Worm (Caenorhabditis elegans) whole organism, L4 larva: ENCODE measurements around the gene F40F8.3.
"Not testable (repeated sequence)": the region's sequence is repeated elsewhere in the genome, so short reads cannot be mapped to it uniquely, and the experiment has no call there.

Experiments used
- D1046.2 ChIP-seq: fragments of 200-800 bp; sonication (Bioruptor generic); IDR thresholded peaks from 2 replicates; pipeline ENCODE4 v1.3.6; 2022; ENCODE audit warnings: missing genetic modification characterization, missing compliant biosample characterization
- F26F4.8 ChIP-seq: fragments of 200-800 bp; sonication (Bioruptor generic); conservative IDR thresholded peaks from 2 replicates; pipeline ENCODE4 v1.3.6; 2022; ENCODE audit warnings: missing genetic modification characterization, missing compliant biosample characterization
- F37D6.2 ChIP-seq: sonication (generic microtip); optimal IDR thresholded peaks from 2 replicates; lab custom pipeline; 2016; ENCODE audit warnings: mild to moderate bottlenecking, missing genetic modification characterization, missing compliant biosample characterization
- F49E8.2 ChIP-seq: sonication (generic microtip); optimal IDR thresholded peaks from 2 replicates; lab custom pipeline; 2016; ENCODE audit warnings: missing compliant biosample characterization, mild to moderate bottlenecking, missing genetic modification characterization, borderline replicate concordance
- Y48G9A.11 ChIP-seq: fragments of 200-800 bp; sonication (Bioruptor generic); IDR thresholded peaks from 2 replicates; pipeline ENCODE4 v1.3.6; 2022; ENCODE audit warnings: missing genetic modification reagents, missing genetic modification characterization, missing compliant biosample characterization
- Y75B8A.6 ChIP-seq: fragments of 200-800 bp; sonication (Bioruptor generic); IDR thresholded peaks from 2 replicates; pipeline ENCODE4 v1.3.6; 2022; ENCODE audit warnings: missing genetic modification reagents, missing genetic modification characterization, missing compliant biosample characterization
- aha-1 ChIP-seq: fragments of 150-350 bp; peaks from one replicate; lab custom pipeline; 2014; ENCODE audit warnings: missing biosample characterization, missing genetic modification characterization
- aly-2 ChIP-seq: sonication (generic microtip); optimal IDR thresholded peaks from 2 replicates; lab custom pipeline; 2018; ENCODE audit warnings: missing biosample characterization, missing genetic modification characterization
- arid-1 ChIP-seq: fragments of 200-800 bp; sonication (Bioruptor generic); conservative IDR thresholded peaks from 2 replicates; pipeline ENCODE4 v1.3.6; 2022; ENCODE audit warnings: missing genetic modification reagents, missing genetic modification characterization, missing compliant biosample characterization
- ceh-44 ChIP-seq: fragments of 200-800 bp; sonication (Bioruptor generic); IDR thresholded peaks from 2 replicates; pipeline ENCODE4 v1.3.6; 2022; ENCODE audit warnings: missing genetic modification reagents, missing genetic modification characterization, missing compliant biosample characterization
- ceh-82 ChIP-seq: sonication (generic microtip); optimal IDR thresholded peaks from 2 replicates; lab custom pipeline; 2017; ENCODE audit warnings: missing biosample characterization, missing genetic modification characterization
- cey-2 ChIP-seq: sonication (generic microtip); optimal IDR thresholded peaks from 3 replicates; lab custom pipeline; 2017; ENCODE audit warnings: missing genetic modification characterization, mild to moderate bottlenecking, missing compliant biosample characterization, antibody characterized with exemption, borderline replicate concordance; ENCODE audit not compliant: insufficient read depth
- ctbp-1 ChIP-seq: fragments of 200-800 bp; sonication (Bioruptor generic); IDR thresholded peaks from 2 replicates; pipeline ENCODE4 v1.3.6; 2022; ENCODE audit warnings: missing genetic modification reagents, missing genetic modification characterization, missing compliant biosample characterization
- duxl-1 ChIP-seq: sonication (generic microtip); optimal IDR thresholded peaks from 2 replicates; lab custom pipeline; 2016; ENCODE audit warnings: mild to moderate bottlenecking, missing genetic modification characterization, moderate library complexity, missing compliant biosample characterization; ENCODE audit not compliant: poor library complexity
- hif-1 ChIP-seq, 2 experiments: sonication (generic microtip); optimal IDR thresholded peaks; 2 replicates each; lab custom pipeline; 2016 to 2017; ENCODE audit warnings: missing compliant biosample characterization in 2 of 2, missing genetic modification characterization in 2 of 2, missing genetic modification reagents in 2 of 2, missing genotype in 2 of 2, mild to moderate bottlenecking in 1 of 2
- hlh-30 ChIP-seq: sonication (generic microtip); optimal IDR thresholded peaks from 2 replicates; lab custom pipeline; 2017; ENCODE audit warnings: antibody characterized with exemption, mild to moderate bottlenecking, missing genetic modification characterization, missing compliant biosample characterization; ENCODE audit not compliant: insufficient read depth
- hmg-1.1 ChIP-seq: fragments of 200-800 bp; sonication (Bioruptor generic); IDR thresholded peaks from 2 replicates; pipeline ENCODE4 v1.3.6; 2022; ENCODE audit warnings: missing genetic modification reagents, missing genetic modification characterization, missing compliant biosample characterization
- lim-7 ChIP-seq: fragments of 200-800 bp; sonication (Bioruptor generic); IDR thresholded peaks from 2 replicates; pipeline ENCODE4 v1.3.6; 2022; ENCODE audit warnings: missing genetic modification characterization, missing compliant biosample characterization
- lin-1 ChIP-seq: fragments of 200-800 bp; sonication (Bioruptor generic); IDR thresholded peaks from 2 replicates; pipeline ENCODE4 v1.3.6; 2022; ENCODE audit warnings: missing genetic modification reagents, missing genetic modification characterization, missing compliant biosample characterization
- lin-38 ChIP-seq: fragments of 200-800 bp; sonication (Bioruptor generic); IDR thresholded peaks from 2 replicates; pipeline ENCODE4 v1.3.6; 2022; ENCODE audit warnings: missing genetic modification reagents, missing genetic modification characterization, missing compliant biosample characterization
- madf-5 ChIP-seq, 2 experiments: fragments of 200-800 bp; sonication (Bioruptor generic); IDR thresholded peaks; 2 replicates each; pipeline ENCODE4 v1.3.6; 2022; ENCODE audit warnings: missing compliant biosample characterization in 2 of 2, missing genetic modification characterization in 2 of 2
- madf-9 ChIP-seq: fragments of 200-800 bp; sonication (Bioruptor generic); conservative IDR thresholded peaks from 2 replicates; pipeline ENCODE4 v1.3.6; 2022; ENCODE audit warnings: missing genetic modification reagents, missing genetic modification characterization, missing compliant biosample characterization
- mep-1 ChIP-seq: fragments of 150-350 bp; sonication (generic microtip); optimal IDR thresholded peaks from 3 replicates; lab custom pipeline; 2014; ENCODE audit warnings: missing biosample characterization, missing genetic modification characterization
- mxl-2 ChIP-seq: fragments of 200-800 bp; sonication (Bioruptor generic); conservative IDR thresholded peaks from 2 replicates; pipeline ENCODE4 v1.3.6; 2022; ENCODE audit warnings: missing genetic modification reagents, missing genetic modification characterization, missing compliant biosample characterization
- mxl-3 ChIP-seq: fragments of 200-800 bp; sonication (Bioruptor generic); optimal IDR thresholded peaks from 2 replicates; lab custom pipeline; 2018; ENCODE audit warnings: mild to moderate bottlenecking, missing genetic modification characterization, missing compliant biosample characterization
- nhr-11 ChIP-seq: fragments of 150-350 bp; optimal IDR thresholded peaks from 2 replicates; lab custom pipeline; 2014; ENCODE audit warnings: missing biosample characterization, missing genetic modification characterization
- nhr-237 ChIP-seq: sonication (generic microtip); optimal IDR thresholded peaks from 2 replicates; lab custom pipeline; 2017; ENCODE audit warnings: missing biosample characterization, missing genetic modification characterization
- nhr-42 ChIP-seq: fragments of 200-800 bp; sonication (Bioruptor generic); IDR thresholded peaks from 2 replicates; pipeline ENCODE4 v1.3.6; 2022; ENCODE audit warnings: missing genetic modification characterization, missing compliant biosample characterization
- nhr-77 ChIP-seq: fragments of 150-350 bp; optimal IDR thresholded peaks from 2 replicates; lab custom pipeline; 2014; ENCODE audit warnings: missing biosample characterization, missing genetic modification characterization
- pha-4 ChIP-seq, 2 experiments: fragments of 150-350 bp in 1 of 2; fragments of 200-800 bp in 1 of 2; sonication (Bioruptor generic) in 1 of 2; IDR thresholded peaks in 1 of 2; optimal IDR thresholded peaks in 1 of 2; 2 replicates each; pipeline versions ENCODE4 v1.3.6 to Lab custom; 2014 to 2022; ENCODE audit warnings: missing genetic modification characterization in 2 of 2, missing genetic modification reagents in 2 of 2, missing biosample characterization in 1 of 2, missing compliant biosample characterization in 1 of 2
- saeg-2 ChIP-seq: fragments of 200-800 bp; sonication (Bioruptor generic); IDR thresholded peaks from 2 replicates; pipeline ENCODE4 v1.3.6; 2022; ENCODE audit warnings: missing genetic modification reagents, missing genetic modification characterization, missing compliant biosample characterization
- sdz-12 ChIP-seq: fragments of 200-800 bp; sonication (Bioruptor generic); optimal IDR thresholded peaks from 2 replicates; lab custom pipeline; 2018; ENCODE audit warnings: mild to moderate bottlenecking, missing genetic modification characterization, missing compliant biosample characterization
- set-16 ChIP-seq: fragments of 200-800 bp; sonication (Bioruptor generic); IDR thresholded peaks from 2 replicates; pipeline ENCODE4 v1.3.6; 2022; ENCODE audit warnings: missing genetic modification reagents, missing genetic modification characterization, missing compliant biosample characterization
- snpc-1.2 ChIP-seq: fragments of 200-800 bp; sonication (Bioruptor generic); IDR thresholded peaks from 2 replicates; pipeline ENCODE4 v1.3.6; 2022; ENCODE audit warnings: missing genetic modification reagents, missing genetic modification characterization, missing compliant biosample characterization
- spr-3 ChIP-seq: fragments of 200-800 bp; sonication (Bioruptor generic); optimal IDR thresholded peaks from 2 replicates; lab custom pipeline; 2018; ENCODE audit warnings: mild to moderate bottlenecking, missing genetic modification characterization, missing compliant biosample characterization
- tag-97 ChIP-seq: fragments of 200-800 bp; sonication (Bioruptor generic); IDR thresholded peaks from 2 replicates; pipeline ENCODE4 v1.3.6; 2022; ENCODE audit warnings: missing genetic modification characterization, missing compliant biosample characterization
- unc-130 ChIP-seq: sonication (generic microtip); optimal IDR thresholded peaks from 2 replicates; lab custom pipeline; 2016; ENCODE audit warnings: missing genetic modification reagents, missing genetic modification characterization, missing compliant biosample characterization
- vab-7 ChIP-seq: fragments of 200-800 bp; sonication (Bioruptor generic); IDR thresholded peaks from 2 replicates; pipeline ENCODE4 v1.3.6; 2022; ENCODE audit warnings: missing genetic modification reagents, missing genetic modification characterization, missing compliant biosample characterization
- zip-2 ChIP-seq: fragments of 150-350 bp; optimal IDR thresholded peaks from 2 replicates; lab custom pipeline; 2014; ENCODE audit warnings: missing biosample characterization, missing genetic modification characterization

Gene F40F8.3

DNA sequence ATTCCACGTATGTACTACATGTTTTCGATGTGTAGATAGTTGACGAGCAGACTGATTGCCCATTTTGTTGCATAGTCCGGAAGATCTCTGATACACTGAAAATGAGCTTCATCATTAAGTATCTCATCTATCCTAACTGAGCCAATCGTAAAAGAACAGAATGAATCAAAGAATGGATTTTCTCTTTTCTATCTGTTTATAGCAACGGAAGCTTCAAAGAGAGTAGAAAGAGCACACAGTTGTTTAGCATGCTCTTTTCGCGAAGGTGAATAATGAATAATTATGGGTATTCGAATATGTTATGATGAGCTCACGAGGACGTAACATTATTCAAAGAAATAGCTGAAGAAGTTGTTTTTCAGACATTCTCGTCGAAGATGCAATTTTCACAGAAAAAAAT lies 18.0 kb upstream of the F40F8.3 start, which contains the start of gene glb-4:
Gene glb-4, minus strand, starts transcription at position 101 of the 400 bp plus-strand sequence.
- TF ChIP-seq F26F4.8 = no peak
- no peak for TF ChIP-seq hmg-1.1 (GFP tag; lab: Robert Waterston, UW)
- no peak for TF ChIP-seq spr-3
- TF ChIP-seq saeg-2 (GFP tag; lab: Robert Waterston, UW) = no peak
- no peak for TF ChIP-seq pha-4 (GFP tag; IDR thresholded peaks at IDR 0.05; lab: Robert Waterston, UW)
- TF ChIP-seq pha-4 (tag; optimal IDR thresholded peaks at IDR 0.05; lab: Kevin White, UChicago) = no peak
- no peak for TF ChIP-seq ceh-82 (tag; lab: Kevin White, UChicago)
- no peak for TF ChIP-seq F37D6.2 (tag; lab: Kevin White, UChicago)
- TF ChIP-seq nhr-237 (tag; lab: Kevin White, UChicago) = no peak
- TF ChIP-seq D1046.2 = no peak
- TF ChIP-seq tag-97 (GFP tag; lab: Robert Waterston, UW) = no peak
- TF ChIP-seq mxl-3 = no peak
- no peak for TF ChIP-seq hif-1 (tag; optimal IDR thresholded peaks at IDR 0.05; lab: Kevin White, UChicago)
- TF ChIP-seq zip-2 (tag; lab: Kevin White, UChicago) = no peak
- TF ChIP-seq hlh-30 (tag; lab: Kevin White, UChicago) = no peak
- TF ChIP-seq cey-2 (tag; lab: Kevin White, UChicago) = no peak
- no peak for TF ChIP-seq snpc-1.2 (GFP tag; lab: Robert Waterston, UW)
- no peak for TF ChIP-seq Y75B8A.6
- no peak for TF ChIP-seq ctbp-1 (GFP tag; lab: Robert Waterston, UW)

DNA sequence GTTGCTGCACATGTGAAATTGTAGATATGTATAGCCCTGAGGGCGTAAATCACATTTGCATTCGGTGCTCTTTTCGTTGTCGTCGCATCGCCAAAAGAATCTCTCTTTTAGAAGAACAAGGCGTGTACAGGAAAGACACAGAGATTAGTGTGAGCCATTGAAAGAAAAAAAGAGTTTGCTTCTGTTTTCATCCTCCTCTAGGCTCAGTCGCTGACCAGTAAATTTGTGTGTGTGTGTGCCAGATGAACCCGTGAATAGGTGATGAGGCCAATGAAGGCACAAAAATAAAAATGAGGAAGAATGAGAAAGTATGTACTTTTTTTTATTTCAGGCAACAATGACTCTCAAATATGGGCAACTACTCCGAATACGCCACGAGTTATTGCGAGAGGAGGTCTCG lies 16.7 kb upstream of the F40F8.3 start, which contains the start of gene mat-2:
Gene mat-2, plus strand, starts transcription at position 301 of the 400 bp plus-strand sequence.
- TF ChIP-seq aha-1 (tag; lab: Kevin White, UChicago) = peak; percentile 5
- no peak for TF ChIP-seq ctbp-1 (GFP tag; lab: Robert Waterston, UW)
- TF ChIP-seq nhr-42 (GFP tag; lab: Robert Waterston, UW) = no peak
- no peak for TF ChIP-seq madf-5 (GFP tag; IDR thresholded peaks at IDR 0.05; lab: Robert Waterston, UW)
- TF ChIP-seq nhr-77 (tag; lab: Kevin White, UChicago) = no peak
- TF ChIP-seq madf-9 (GFP tag; lab: Robert Waterston, UW) = no peak
- TF ChIP-seq lim-7 (GFP tag; lab: Robert Waterston, UW) = no peak
- no peak for TF ChIP-seq F26F4.8
- no peak for TF ChIP-seq mep-1 (tag; lab: Kevin White, UChicago)
- TF ChIP-seq, all 104 proteins: peak for 1

DNA sequence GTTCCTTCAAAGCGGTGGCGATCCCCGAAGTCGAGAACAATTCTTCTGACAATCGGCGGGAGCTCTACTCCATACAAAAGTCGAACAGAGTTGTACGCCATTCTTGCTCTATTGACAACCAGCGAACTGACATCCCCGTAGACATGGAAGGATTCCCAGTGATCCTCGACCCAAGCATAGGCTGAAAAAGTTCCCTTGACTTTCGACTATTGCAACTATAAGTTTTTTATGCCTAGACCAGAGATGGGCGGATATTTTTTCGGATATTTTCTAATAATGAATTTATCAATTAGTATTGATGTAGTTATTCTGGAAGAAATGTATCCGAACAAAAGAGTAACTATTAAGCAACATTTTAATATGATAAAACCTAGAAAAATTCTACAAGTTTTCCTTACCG lies 7.3 kb upstream of the F40F8.3 start, which contains the start of gene W10C6.2:
Gene W10C6.2, minus strand, starts transcription at position 101 of the 400 bp plus-strand sequence.
- TF ChIP-seq sdz-12 (GFP tag; lab: Kevin White, UChicago); madf-9 (GFP tag; lab: Robert Waterston, UW); mxl-2 (GFP tag; lab: Robert Waterston, UW): not testable (repeated sequence)
- TF ChIP-seq, all 104 proteins: peak for 0; not testable (repeated sequence) for 104

DNA sequence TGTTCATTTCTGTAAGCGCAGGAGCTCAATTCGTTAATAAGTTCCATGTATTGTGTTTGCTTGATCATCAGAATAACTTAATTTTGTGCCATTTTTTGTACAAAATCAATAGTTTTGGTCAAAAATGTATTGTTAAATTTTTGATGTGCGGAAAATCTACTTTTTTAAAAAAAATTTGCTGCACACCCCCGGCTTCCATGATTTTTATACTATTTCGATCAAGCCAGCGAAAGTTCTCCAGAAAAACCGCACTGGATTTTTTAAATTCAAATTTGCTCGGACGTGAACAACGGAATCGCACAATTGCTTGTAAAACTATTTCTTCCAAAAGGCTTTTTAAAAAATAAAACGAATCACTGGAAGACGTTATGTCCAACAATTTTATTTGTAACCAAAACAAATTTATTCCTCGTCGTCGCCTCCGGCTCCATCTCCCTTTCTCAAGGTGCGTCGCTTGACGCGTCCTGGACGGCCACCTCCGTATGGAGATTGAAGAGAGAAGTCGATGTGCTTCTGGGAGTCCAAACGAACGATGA lies 4.0 kb upstream of the F40F8.3 start:
- peak; percentile 45 for TF ChIP-seq aly-2 (tag; lab: Kevin White, UChicago)
- 0 out of 2 replicates have a peak, but pooled peaks have one; percentile 20 for TF ChIP-seq pha-4 (GFP tag; IDR thresholded peaks at IDR 0.05; lab: Robert Waterston, UW)
- TF ChIP-seq pha-4 (tag; optimal IDR thresholded peaks at IDR 0.05; lab: Kevin White, UChicago) = no peak
- TF ChIP-seq duxl-1 = no peak
- peak; percentile 39; the same call in 1 of the 2 replicates for TF ChIP-seq snpc-1.2 (GFP tag; lab: Robert Waterston, UW)
- 0 out of 2 replicates have a peak, but pooled peaks have one; percentile 30 for TF ChIP-seq vab-7 (GFP tag; lab: Robert Waterston, UW)
- TF ChIP-seq Y75B8A.6 = no peak
- TF ChIP-seq nhr-11 (tag; lab: Kevin White, UChicago) = no peak
- TF ChIP-seq F49E8.2 (tag; lab: Kevin White, UChicago) = peak; percentile 62
- TF ChIP-seq arid-1 (GFP tag; lab: Robert Waterston, UW) = peak; percentile 17; the same call in 1 of the 2 replicates
- 0 out of 2 replicates have a peak, but pooled peaks have one; percentile 34 for TF ChIP-seq Y48G9A.11 (GFP tag; lab: Robert Waterston, UW)
- peak; percentile 9; the same call in 1 of the 2 replicates for TF ChIP-seq lin-1
- 0 out of 2 replicates have a peak, but pooled peaks have one; percentile 27 for TF ChIP-seq lim-7 (GFP tag; lab: Robert Waterston, UW)
- no peak for TF ChIP-seq set-16
- TF ChIP-seq aha-1 (tag; lab: Kevin White, UChicago) = peak; percentile 13
- no peak for TF ChIP-seq ceh-44
- no peak for TF ChIP-seq unc-130 (GFP tag; lab: Kevin White, UChicago)
- peak; percentile 59; the same call in 1 of the 2 replicates for TF ChIP-seq lin-38 (GFP tag; lab: Robert Waterston, UW)
- TF ChIP-seq cey-2 (tag; lab: Kevin White, UChicago) = no peak
